Fruit fly (Drosophila melanogaster): ENCODE results near the gene ro.
A peak's percentile ranks its signal among the peaks of the same experiment; 100 is the strongest.

The ro gene

DNA sequence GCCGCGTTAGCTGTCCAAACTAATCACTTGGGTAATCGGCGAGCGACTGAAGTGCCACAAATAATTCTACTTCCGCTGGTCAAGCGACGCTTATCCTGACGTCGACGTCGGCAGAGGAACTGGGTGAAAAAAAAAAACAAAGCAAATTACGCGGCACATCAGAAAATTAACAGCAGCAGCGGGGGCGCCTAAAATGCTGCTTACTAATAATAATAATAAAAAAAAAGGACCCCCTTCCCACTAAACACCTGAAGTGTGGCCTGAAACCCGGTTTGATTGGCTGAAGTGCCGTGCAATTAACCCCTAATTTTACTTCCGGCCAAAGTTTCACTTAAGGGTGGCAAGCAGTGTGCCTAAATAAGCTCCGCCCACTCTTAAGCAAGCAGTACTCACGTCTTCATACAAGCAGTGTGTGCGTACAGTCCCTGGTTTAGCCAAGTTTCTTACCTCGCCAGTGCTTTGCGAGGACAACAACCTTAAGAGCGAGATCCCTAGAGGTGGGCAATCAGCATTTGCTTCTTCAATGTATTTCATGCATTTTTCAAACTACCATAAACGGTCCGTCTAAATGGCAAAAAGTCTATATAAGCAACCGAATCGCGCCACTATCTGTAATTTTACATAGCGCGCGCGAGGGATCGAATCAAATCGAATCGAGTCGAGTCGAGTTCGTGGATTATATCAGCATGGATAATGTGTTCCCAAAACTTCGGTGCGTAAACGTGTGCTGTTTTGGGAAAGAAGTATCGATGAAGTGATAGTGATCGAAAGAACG is at the start of gene ro, which contains the start of gene T48 (continued):
- TF ChIP-seq CG4707 (GFP tag; optimal IDR thresholded peaks at IDR 0.05) (no peak), CG10462 (GFP tag; optimal IDR thresholded peaks at IDR 0.05) (no peak), CG31388 (GFP tag; optimal IDR thresholded peaks at IDR 0.05) (no peak), CG18011 (GFP tag; optimal IDR thresholded peaks at IDR 0.05) (peak; percentile 29), CG6791 (GFP tag; IDR thresholded peaks at IDR 0.05; ENCODE audit: partially characterized antibody) (peak; percentile 72), C15 (GFP tag; IDR thresholded peaks at IDR 0.05) (no peak), Dad (GFP tag; optimal IDR thresholded peaks at IDR 0.05) (peak; percentile 61), NK7.1 (GFP tag; optimal IDR thresholded peaks at IDR 0.05) (peak; percentile 8), HLHmδ (GFP tag; optimal IDR thresholded peaks at IDR 0.05) (peak; percentile 5), CG6654 (GFP tag; optimal IDR thresholded peaks at IDR 0.05) (no peak), zen (tag; optimal IDR thresholded peaks at IDR 0.05) (peak; percentile 74), h (optimal IDR thresholded peaks at IDR 0.05) (no peak), peb (GFP tag; IDR thresholded peaks at IDR 0.05) (no peak), lov (optimal IDR thresholded peaks at IDR 0.05) (no peak), lov (GFP tag; IDR thresholded peaks at IDR 0.05) (0 out of 3 replicates have a peak, but pooled peaks have one; percentile 41), ftz-f1 (GFP tag; optimal IDR thresholded peaks at IDR 0.05) (peak; percentile 65), CG3847 (GFP tag; IDR thresholded peaks at IDR 0.05) (peak; percentile 69), CoRest (tag; optimal IDR thresholded peaks at IDR 0.05) (peak; percentile 83), CG12219 (GFP tag; optimal IDR thresholded peaks at IDR 0.05) (no peak), trem (tag; optimal IDR thresholded peaks at IDR 0.05) (peak; percentile 84), ase (GFP tag; IDR thresholded peaks at IDR 0.05) (no peak), CG10979 (tag; optimal IDR thresholded peaks at IDR 0.05) (no peak), corto (GFP tag; optimal IDR thresholded peaks at IDR 0.05) (no peak), CG7963 (GFP tag; IDR thresholded peaks at IDR 0.05; ENCODE audit: partially characterized antibody) (no peak), CG12942 (GFP tag; optimal IDR thresholded peaks at IDR 0.05) (peak; percentile 56), CG9817 (tag; optimal IDR thresholded peaks at IDR 0.05) (peak; percentile 45), HLH54F (GFP tag; optimal IDR thresholded peaks at IDR 0.05) (peak; percentile 68), org-1 (GFP tag; optimal IDR thresholded peaks at IDR 0.05) (no peak), Camta (GFP tag; optimal IDR thresholded peaks at IDR 0.05) (peak; percentile 22), Usf (GFP tag; optimal IDR thresholded peaks at IDR 0.05) (no peak), pita (GFP tag; optimal IDR thresholded peaks at IDR 0.05) (peak; percentile 99), CG4730 (GFP tag; IDR thresholded peaks at IDR 0.05) (no peak), nmo (GFP tag; optimal IDR thresholded peaks at IDR 0.05) (peak; percentile 79), phol (tag; optimal IDR thresholded peaks at IDR 0.05) (peak; percentile 71), PHDP (tag; optimal IDR thresholded peaks at IDR 0.05) (peak; percentile 0), Dll (GFP tag; IDR thresholded peaks at IDR 0.05; ENCODE audit: partially characterized antibody) (peak; percentile 60; the same call in 1 of the 4 replicates), Mrtf (GFP tag; IDR thresholded peaks at IDR 0.05) (peak; percentile 29; the same call in 1 of the 3 replicates), CG14667 (GFP tag; IDR thresholded peaks at IDR 0.05) (no peak), CG2129 (GFP tag; IDR thresholded peaks at IDR 0.05; ENCODE audit: partially characterized antibody) (no peak), Lim3 (GFP tag; IDR thresholded peaks at IDR 0.05) (no peak), CG10321 (GFP tag; IDR thresholded peaks at IDR 0.05) (0 out of 2 replicates have a peak, but pooled peaks have one; percentile 32), CG6254 (GFP tag; optimal IDR thresholded peaks at IDR 0.05) (no peak), CG7357 (GFP tag; IDR thresholded peaks at IDR 0.05) (no peak), nau (GFP tag; optimal IDR thresholded peaks at IDR 0.05) (no peak), CG3163 (GFP tag; optimal IDR thresholded peaks at IDR 0.05) (peak; percentile 81), Mes4 (GFP tag; optimal IDR thresholded peaks at IDR 0.05) (peak; percentile 64), Sox100B (GFP tag; optimal IDR thresholded peaks at IDR 0.05) (no peak), CG2889 (GFP tag; IDR thresholded peaks at IDR 0.05) (no peak), ham (GFP tag; IDR thresholded peaks at IDR 0.05) (no peak), CG9437 (GFP tag; optimal IDR thresholded peaks at IDR 0.05) (no peak)

Measured in whole organism, embryonic.